Worm (Caenorhabditis elegans): ENCODE data around the gene pqn-67.

Gene pqn-67

ce11 chrV:12937098-12937497 is 12.9 kb downstream of the pqn-67 start, which contains the start of gene T16G1.6:
Gene T16G1.6, minus strand, starts transcription at chrV:12937174.
- no peak for TF ChIP-seq unc-55 (GFP tag; optimal IDR thresholded peaks at IDR 0.05)
- TF ChIP-seq odd-2 (tag; optimal IDR thresholded peaks at IDR 0.05) = no peak

- TF ChIP-seq fkh-10 (GFP tag; optimal IDR thresholded peaks at IDR 0.05) = no peak
- TF ChIP-seq ceh-6 (GFP tag; optimal IDR thresholded peaks at IDR 0.05) = no peak
- no peak for TF ChIP-seq eyg-1 (tag; optimal IDR thresholded peaks at IDR 0.05)
- no peak for TF ChIP-seq hlh-15 (tag; optimal IDR thresholded peaks at IDR 0.05)
- TF ChIP-seq ceh-14 (tag; optimal IDR thresholded peaks at IDR 0.05) = no peak
- TF ChIP-seq elt-2 (tag; optimal IDR thresholded peaks at IDR 0.05) = no peak
- no peak for TF ChIP-seq unc-55 (GFP tag; optimal IDR thresholded peaks at IDR 0.05)
- TF ChIP-seq ama-1 (optimal IDR thresholded peaks at IDR 0.05) = no peak
- TF ChIP-seq C08G9.2 (tag; optimal IDR thresholded peaks at IDR 0.05) = no peak
- TF ChIP-seq lin-11 (tag; optimal IDR thresholded peaks at IDR 0.05) = no peak
- no peak for TF ChIP-seq che-1 (tag; optimal IDR thresholded peaks at IDR 0.05)
- no peak for TF ChIP-seq ceh-30 (tag; optimal IDR thresholded peaks at IDR 0.05)
- no peak for TF ChIP-seq tbx-2 (tag; optimal IDR thresholded peaks at IDR 0.05)
Measured at ce11 chrV:12939434-12939833, 15.2 kb downstream of the pqn-67 start, which contains the start of gene T16G1.5. Gene T16G1.5, minus strand, starts transcription at chrV:12939552.

DNA sequence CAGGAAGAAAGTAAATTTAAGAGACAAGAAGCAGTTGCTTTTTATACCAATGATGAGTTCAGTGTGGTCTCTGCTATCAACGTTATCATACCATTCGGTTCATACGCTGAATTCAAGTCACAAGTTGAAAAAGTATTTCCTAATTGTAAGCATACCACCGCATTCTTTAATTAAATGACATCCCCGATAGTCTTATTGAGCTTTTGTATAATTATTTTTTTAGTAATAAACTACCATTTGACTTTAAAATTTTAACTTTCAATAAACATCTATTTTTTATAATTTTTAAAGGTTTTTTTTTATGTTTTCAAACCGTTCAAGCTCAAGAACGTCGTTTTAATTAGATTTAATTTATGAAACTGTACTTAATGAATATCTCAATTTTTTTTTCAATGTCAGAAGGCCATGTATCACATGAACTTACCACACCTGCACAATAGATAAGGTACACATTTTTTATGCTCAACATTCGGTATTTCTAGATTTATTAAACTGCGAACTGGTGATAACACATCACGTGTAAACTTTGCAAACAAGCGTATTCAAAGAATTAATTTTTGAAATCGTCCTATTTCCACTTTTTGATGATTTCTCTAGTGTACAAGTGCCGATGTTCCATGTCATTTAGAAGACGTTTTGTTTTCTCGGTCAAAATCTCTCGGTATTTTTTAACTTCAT is 17.7 kb downstream of the pqn-67 start, which contains the start of gene T16G1.4:
T16G1.4 (minus strand) TSS at position 51 of the 678 bp plus-strand sequence.
- TF ChIP-seq syd-9 (tag; optimal IDR thresholded peaks at IDR 0.05) (no peak), ztf-16 (tag; optimal IDR thresholded peaks at IDR 0.05) (no peak), T23F11.4 (GFP tag; optimal IDR thresholded peaks at IDR 0.05) (no peak), ref-2 (tag; optimal IDR thresholded peaks at IDR 0.05) (no peak), dve-1 (tag; optimal IDR thresholded peaks at IDR 0.05) (no peak), K09A11.1 (tag; optimal IDR thresholded peaks at IDR 0.05; ENCODE audit: insufficient read depth) (no peak), sox-4 (tag; optimal IDR thresholded peaks at IDR 0.05) (no peak), elt-4 (tag; optimal IDR thresholded peaks at IDR 0.05) (no peak), hlh-6 (tag; optimal IDR thresholded peaks at IDR 0.05) (no peak), unc-42 (tag; optimal IDR thresholded peaks at IDR 0.05) (no peak), pax-1 (tag; optimal IDR thresholded peaks at IDR 0.05) (no peak), ceh-9 (tag; optimal IDR thresholded peaks at IDR 0.05) (no peak), sox-2 (GFP tag; IDR thresholded peaks at IDR 0.05) (no peak), hlh-15 (tag; optimal IDR thresholded peaks at IDR 0.05) (no peak), pat-9 (tag; optimal IDR thresholded peaks at IDR 0.05) (no peak), unc-3 (GFP tag; conservative IDR thresholded peaks at IDR 0.05) (no peak), unc-3 (tag; optimal IDR thresholded peaks at IDR 0.05) (no peak), tbx-7 (tag; optimal IDR thresholded peaks at IDR 0.05) (no peak), pros-1 (tag; optimal IDR thresholded peaks at IDR 0.05) (no peak), ceh-18 (tag; optimal IDR thresholded peaks at IDR 0.05) (no peak)

- TF ChIP-seq ttx-3 (tag; optimal IDR thresholded peaks at IDR 0.05) (no peak), hlh-30 (tag; optimal IDR thresholded peaks at IDR 0.05; ENCODE audit: insufficient read depth) (no peak), hlh-15 (tag; optimal IDR thresholded peaks at IDR 0.05) (no peak), syd-9 (tag; optimal IDR thresholded peaks at IDR 0.05) (no peak), fkh-6 (tag; optimal IDR thresholded peaks at IDR 0.05) (no peak), tbx-2 (tag; optimal IDR thresholded peaks at IDR 0.05) (no peak), unc-86 (tag; optimal IDR thresholded peaks at IDR 0.05) (no peak), ceh-6 (GFP tag; optimal IDR thresholded peaks at IDR 0.05) (no peak), nhr-11 (tag; optimal IDR thresholded peaks at IDR 0.05) (no peak), F13H6.1 (tag; optimal IDR thresholded peaks at IDR 0.05) (no peak), ahr-1 (tag; optimal IDR thresholded peaks at IDR 0.05) (no peak), pag-3 (tag; optimal IDR thresholded peaks at IDR 0.05; ENCODE audit: borderline replicate concordance) (no peak)
Measured at ce11 chrV:12943399-12943798, 19.2 kb downstream of the pqn-67 start.

Measured in whole organism, late embryonic.